Fruit fly (Drosophila melanogaster) whole organism, embryonic: Measurements from ENCODE around the gene CG11836.

ENCODE experiments used
- Aef1 ChIP-seq: fragments of 200-800 bp; sonication (Bioruptor generic); IDR thresholded peaks from 3 replicates; pipeline ENCODE4 v1.3.6; 2022; ENCODE audit warnings: missing biosample characterization, missing genetic modification characterization
- Bgb ChIP-seq: fragments of 200-800 bp; sonication (Bioruptor generic); IDR thresholded peaks from 2 replicates; pipeline ENCODE4 v1.3.6; 2022; ENCODE audit warnings: missing biosample characterization, missing genetic modification characterization; ENCODE audit not compliant: partially characterized antibody
- Blimp-1 ChIP-seq: fragments of 200-800 bp; sonication (Bioruptor generic); optimal IDR thresholded peaks from 3 replicates; lab custom pipeline; 2018; ENCODE audit warnings: missing biosample characterization, missing genetic modification characterization, mild to moderate bottlenecking, moderate library complexity, missing genetic modification reagents
- CG10209 ChIP-seq: fragments of 200-800 bp; sonication (Bioruptor generic); optimal IDR thresholded peaks from 3 replicates; lab custom pipeline; 2017; ENCODE audit warnings: missing biosample characterization, mild to moderate bottlenecking, missing genetic modification characterization, missing genetic modification reagents
- CG12236 ChIP-seq: fragments of 200-800 bp; sonication (Bioruptor generic); optimal IDR thresholded peaks from 2 replicates; lab custom pipeline; 2016; ENCODE audit warnings: missing biosample characterization, missing genetic modification characterization
- CG12391 ChIP-seq: fragments of 200-800 bp; sonication (Bioruptor generic); optimal IDR thresholded peaks from 3 replicates; lab custom pipeline; 2018; ENCODE audit warnings: missing biosample characterization, mild to moderate bottlenecking, missing genetic modification characterization, moderate library complexity
- CG14441 ChIP-seq: fragments of 200-800 bp; sonication (Bioruptor generic); IDR thresholded peaks from 2 replicates; pipeline ENCODE4 v1.3.6; 2022; ENCODE audit warnings: missing biosample characterization, missing genetic modification characterization
- CG18476 ChIP-seq: fragments of 200-800 bp; sonication (Bioruptor generic); optimal IDR thresholded peaks from 2 replicates; lab custom pipeline; 2016; ENCODE audit warnings: missing biosample characterization, mild to moderate bottlenecking, missing genetic modification characterization
- CG2116 ChIP-seq: fragments of 200-800 bp; sonication (Bioruptor generic); optimal IDR thresholded peaks from 3 replicates; lab custom pipeline; 2018; ENCODE audit warnings: missing biosample characterization, mild to moderate bottlenecking, missing genetic modification characterization
- CG2889 ChIP-seq: fragments of 200-800 bp; sonication (Bioruptor generic); IDR thresholded peaks from 3 replicates; pipeline ENCODE4 v1.3.6; 2022; ENCODE audit warnings: missing biosample characterization, missing genetic modification characterization
- CG4404 ChIP-seq: fragments of 200-800 bp; sonication (Bioruptor generic); IDR thresholded peaks from 2 replicates; pipeline ENCODE4 v1.3.6; 2022; ENCODE audit warnings: missing biosample characterization, missing genetic modification characterization
- CG5245 ChIP-seq: fragments of 200-800 bp; sonication (Bioruptor generic); optimal IDR thresholded peaks from 3 replicates; lab custom pipeline; 2016; ENCODE audit warnings: missing biosample characterization, missing genetic modification characterization
- CG9437 ChIP-seq: fragments of 200-800 bp; sonication (Bioruptor generic); optimal IDR thresholded peaks from 2 replicates; lab custom pipeline; 2018; ENCODE audit warnings: missing biosample characterization, mild to moderate bottlenecking, missing genetic modification characterization
- CoRest ChIP-seq: fragments of 200-800 bp; sonication (Bioruptor generic); optimal IDR thresholded peaks from 3 replicates; lab custom pipeline; 2018; ENCODE audit warnings: missing biosample characterization, mild to moderate bottlenecking, missing genetic modification characterization, moderate library complexity
- D19B ChIP-seq: fragments of 200-800 bp; sonication (Bioruptor generic); optimal IDR thresholded peaks from 2 replicates; lab custom pipeline; 2017; ENCODE audit warnings: missing biosample characterization, mild to moderate bottlenecking, missing genetic modification characterization
- Doc3 ChIP-seq: fragments of 200-800 bp; sonication (Bioruptor generic); IDR thresholded peaks from 3 replicates; pipeline ENCODE4 v1.3.6; 2022; ENCODE audit warnings: missing biosample characterization, missing genetic modification characterization; ENCODE audit not compliant: partially characterized antibody
- ERR ChIP-seq: fragments of 200-800 bp; sonication (Bioruptor generic); optimal IDR thresholded peaks from 2 replicates; lab custom pipeline; 2016; ENCODE audit warnings: missing biosample characterization, missing genetic modification characterization
- Elba2 ChIP-seq: fragments of 200-800 bp; sonication (Bioruptor generic); optimal IDR thresholded peaks from 3 replicates; lab custom pipeline; 2016; ENCODE audit warnings: missing biosample characterization, missing genetic modification characterization
- HLH4C ChIP-seq: fragments of 200-800 bp; sonication (Bioruptor generic); IDR thresholded peaks from 3 replicates; pipeline ENCODE4 v1.3.6; 2022; ENCODE audit warnings: missing biosample characterization, missing genetic modification characterization; ENCODE audit not compliant: partially characterized antibody
- Hand ChIP-seq: fragments of 200-800 bp; sonication (Bioruptor generic); optimal IDR thresholded peaks from 2 replicates; lab custom pipeline; 2017; ENCODE audit warnings: mild to moderate bottlenecking, missing biosample characterization, missing genetic modification reagents, missing genetic modification characterization
- Hmx ChIP-seq: fragments of 200-800 bp; sonication (Bioruptor generic); optimal IDR thresholded peaks from 2 replicates; lab custom pipeline; 2016; ENCODE audit warnings: missing biosample characterization, missing genetic modification characterization
- MESR4 ChIP-seq: fragments of 200-800 bp; sonication (Bioruptor generic); optimal IDR thresholded peaks from 2 replicates; lab custom pipeline; 2018; ENCODE audit warnings: missing biosample characterization, mild to moderate bottlenecking, missing genetic modification characterization, moderate library complexity
- Max ChIP-seq: fragments of 200-800 bp; sonication (Bioruptor generic); optimal IDR thresholded peaks from 2 replicates; lab custom pipeline; 2016; ENCODE audit warnings: missing biosample characterization, mild to moderate bottlenecking, missing genetic modification characterization
- Med ChIP-seq: fragments of 200-800 bp; sonication (Bioruptor generic); peaks from one replicate; lab custom pipeline; 2016; ENCODE audit warnings: missing biosample characterization, missing genetic modification characterization, mild to moderate bottlenecking, inconsistent platforms, moderate library complexity
- Mrtf ChIP-seq: fragments of 200-800 bp; sonication (Bioruptor generic); IDR thresholded peaks from 3 replicates; pipeline ENCODE4 v1.3.6; 2022; ENCODE audit warnings: missing biosample characterization, missing genetic modification characterization
- NK7.1 ChIP-seq: fragments of 200-800 bp; sonication (Bioruptor generic); optimal IDR thresholded peaks from 3 replicates; lab custom pipeline; 2016; ENCODE audit warnings: missing biosample characterization, missing genetic modification characterization
- Oaz ChIP-seq: fragments of 200-800 bp; sonication (Bioruptor generic); IDR thresholded peaks from 2 replicates; pipeline ENCODE4 v1.3.6; 2022; ENCODE audit warnings: missing biosample characterization, missing genetic modification characterization
- Side ChIP-seq: fragments of 200-800 bp; sonication (Bioruptor generic); optimal IDR thresholded peaks from 2 replicates; lab custom pipeline; 2016; ENCODE audit warnings: missing biosample characterization, missing genetic modification characterization
- Sin3A ChIP-seq: fragments of >200 bp; optimal IDR thresholded peaks from 2 replicates; lab custom pipeline; 2018
- Stat92E ChIP-seq, 3 experiments: fragments of >200 bp in 2 of 3; fragments of 200-800 bp in 1 of 3; sonication (Bioruptor generic) in 1 of 3; optimal IDR thresholded peaks; 2 replicates each; lab custom pipeline; 2017 to 2019; ENCODE audit warnings: missing biosample characterization in 3 of 3, missing genetic modification characterization in 3 of 3, mild to moderate bottlenecking in 1 of 3, moderate library complexity in 1 of 3
- TFAM ChIP-seq: fragments of 200-800 bp; sonication (Bioruptor generic); optimal IDR thresholded peaks from 2 replicates; lab custom pipeline; 2017; ENCODE audit warnings: missing biosample characterization, missing genetic modification characterization, inconsistent platforms
- Tbp ChIP-seq: fragments of >200 bp; optimal IDR thresholded peaks from 2 replicates; lab custom pipeline; 2018; ENCODE audit warnings: missing biosample characterization, missing genetic modification characterization
- abd-A ChIP-seq: fragments of 200-800 bp; sonication (Bioruptor generic); optimal IDR thresholded peaks from 3 replicates; lab custom pipeline; 2019; ENCODE audit warnings: missing biosample characterization, mild to moderate bottlenecking, missing genetic modification characterization, moderate library complexity
- cad ChIP-seq: fragments of >200 bp; optimal IDR thresholded peaks from 2 replicates; lab custom pipeline; 2017; ENCODE audit warnings: missing biosample characterization, missing genetic modification characterization
- dimm ChIP-seq: fragments of 200-800 bp; sonication (Bioruptor generic); IDR thresholded peaks from 2 replicates; pipeline ENCODE4 v1.3.6; 2022; ENCODE audit warnings: missing biosample characterization, missing genetic modification characterization
- dpn ChIP-seq, 2 experiments: fragments of 200-800 bp; sonication (Bioruptor generic); optimal IDR thresholded peaks; 3 replicates each; lab custom pipeline; 2016; ENCODE audit warnings: missing biosample characterization in 2 of 2, missing genetic modification characterization in 2 of 2
- dysf ChIP-seq: fragments of 200-800 bp; sonication (Bioruptor generic); IDR thresholded peaks from 3 replicates; pipeline ENCODE4 v1.3.6; 2022; ENCODE audit warnings: missing biosample characterization, missing genetic modification characterization
- ems ChIP-seq: fragments of 200-800 bp; sonication (Bioruptor generic); optimal IDR thresholded peaks from 3 replicates; lab custom pipeline; 2016; ENCODE audit warnings: missing biosample characterization, missing genetic modification characterization
- lmd ChIP-seq: fragments of 200-800 bp; sonication (Bioruptor generic); IDR thresholded peaks from 2 replicates; pipeline ENCODE4 v1.3.6; 2022; ENCODE audit warnings: missing biosample characterization, missing genetic modification characterization
- nerfin-2 ChIP-seq: fragments of 200-800 bp; sonication (Bioruptor generic); IDR thresholded peaks from 2 replicates; pipeline ENCODE4 v1.3.6; 2022; ENCODE audit warnings: missing biosample characterization, missing genetic modification characterization; ENCODE audit not compliant: partially characterized antibody
- pho ChIP-seq: fragments of 200-800 bp; sonication (Bioruptor generic); optimal IDR thresholded peaks from 2 replicates; lab custom pipeline; 2016; ENCODE audit warnings: missing biosample characterization, missing genetic modification characterization
- slou ChIP-seq: fragments of 200-800 bp; sonication (Bioruptor generic); optimal IDR thresholded peaks from 3 replicates; lab custom pipeline; 2016; ENCODE audit warnings: missing biosample characterization, missing genetic modification characterization
- so ChIP-seq: fragments of 200-800 bp; sonication (Bioruptor generic); IDR thresholded peaks from 3 replicates; pipeline ENCODE4 v1.3.6; 2022; ENCODE audit warnings: missing biosample characterization, missing genetic modification characterization
- tin ChIP-seq: fragments of 200-800 bp; sonication (Bioruptor generic); optimal IDR thresholded peaks from 3 replicates; lab custom pipeline; 2016; ENCODE audit warnings: missing biosample characterization, missing genetic modification characterization
- twi ChIP-seq: fragments of 200-800 bp; optimal IDR thresholded peaks from 2 replicates; lab custom pipeline; 2019; ENCODE audit warnings: missing biosample characterization, mild to moderate bottlenecking, missing genetic modification characterization, moderate library complexity
- unc-4 ChIP-seq: fragments of 200-800 bp; sonication (Bioruptor generic); IDR thresholded peaks from 2 replicates; pipeline ENCODE4 v1.3.6; 2022; ENCODE audit warnings: missing biosample characterization, missing genetic modification characterization; ENCODE audit not compliant: partially characterized antibody
- vfl ChIP-seq: fragments of 200-800 bp; sonication (Bioruptor generic); optimal IDR thresholded peaks from 2 replicates; lab custom pipeline; 2016; ENCODE audit warnings: missing biosample characterization, missing genetic modification characterization
- zen2 ChIP-seq: fragments of 200-800 bp; sonication (Bioruptor generic); IDR thresholded peaks from 3 replicates; pipeline ENCODE4 v1.3.6; 2022; ENCODE audit warnings: missing biosample characterization, missing genetic modification characterization; ENCODE audit not compliant: partially characterized antibody
- zf30C ChIP-seq: fragments of 200-800 bp; sonication (Bioruptor generic); optimal IDR thresholded peaks from 3 replicates; lab custom pipeline; 2018; ENCODE audit warnings: missing biosample characterization, mild to moderate bottlenecking, missing genetic modification characterization
- zfh2 ChIP-seq: fragments of 200-800 bp; sonication (Bioruptor generic); optimal IDR thresholded peaks from 2 replicates; lab custom pipeline; 2016; ENCODE audit warnings: missing biosample characterization, missing genetic modification characterization

Gene CG11836

dm6 chr3R:25069569-25069968, 1.4 kb upstream of the CG11836 start, which contains the start of the genes Stt3B and CG11839 (continued):
- TF ChIP-seq Med (GFP tag; lab: Kevin White, UChicago) (peak; percentile 96), zen2 (GFP tag; lab: Robert Waterston, UW) (no peak; the same call in 2 of the 3 replicates), unc-4 (GFP tag; lab: Robert Waterston, UW) (peak; percentile 97), NK7.1 (no peak), Tbp (GFP tag; lab: Kevin White, UChicago) (no peak), cad (GFP tag; lab: Kevin White, UChicago) (no peak), Elba2 (GFP tag; lab: Kevin White, UChicago) (peak; percentile 24), HLH4C (GFP tag; lab: Robert Waterston, UW) (peak; percentile 83), Sin3A (lab: Kevin White, UChicago) (peak; percentile 93), CG12391 (peak; percentile 84), Stat92E (GFP tag; optimal IDR thresholded peaks at IDR 0.05; lab: Kevin White, UChicago) (peak in 1 of 3 experiments; percentile 33), Oaz (GFP tag; lab: Robert Waterston, UW) (0 out of 2 replicates have a peak, but pooled peaks have one; percentile 55), lmd (GFP tag; lab: Robert Waterston, UW) (no peak; the same call in 1 of the 2 replicates), Bgb (GFP tag; lab: Robert Waterston, UW) (peak; percentile 91), TFAM (GFP tag; lab: Kevin White, UChicago) (no peak), Aef1 (GFP tag; lab: Robert Waterston, UW) (no peak; the same call in 1 of the 3 replicates), pho (peak; percentile 85), abd-A (tag; lab: Kevin White, UChicago) (no peak), CG4404 (GFP tag; lab: Robert Waterston, UW) (no peak; the same call in none of the 2 replicates), CG14441 (GFP tag; lab: Robert Waterston, UW) (peak; percentile 79), Hand (GFP tag; lab: Kevin White, UChicago) (no peak), CG10209 (GFP tag; lab: Kevin White, UChicago) (no peak), dysf (GFP tag; lab: Robert Waterston, UW) (peak; percentile 71; the same call in 2 of the 3 replicates), CG5245 (peak; percentile 42), CG2116 (peak; percentile 85), MESR4 (GFP tag; lab: Kevin White, UChicago) (peak; percentile 46), CG2889 (GFP tag; lab: Robert Waterston, UW) (peak; percentile 17; the same call in 1 of the 3 replicates), so (GFP tag; lab: Robert Waterston, UW) (peak; percentile 25; the same call in 1 of the 3 replicates), twi (tag; lab: Kevin White, UChicago) (peak; percentile 57), slou (peak; percentile 48), CG12236 (GFP tag; lab: Kevin White, UChicago) (peak; percentile 46), Max (GFP tag; lab: Kevin White, UChicago) (peak; percentile 77), dpn (GFP tag; optimal IDR thresholded peaks at IDR 0.05; lab: Kevin White, UChicago) (peak; percentile 80 to 82), ems (GFP tag; lab: Kevin White, UChicago) (peak; percentile 82), Mrtf (0 out of 3 replicates have a peak, but pooled peaks have one; percentile 13), CG18476 (GFP tag; lab: Kevin White, UChicago) (peak; percentile 56), ERR (GFP tag; lab: Kevin White, UChicago) (peak; percentile 59), zf30C (no peak), D19B (peak; percentile 32), Doc3 (GFP tag; lab: Robert Waterston, UW) (peak; percentile 94), nerfin-2 (peak; percentile 70; the same call in 1 of the 2 replicates), vfl (GFP tag; lab: Kevin White, UChicago) (peak; percentile 77), dimm (GFP tag; lab: Robert Waterston, UW) (no peak), tin (GFP tag; lab: Kevin White, UChicago) (peak; percentile 78), zfh2 (GFP tag; lab: Kevin White, UChicago) (peak; percentile 92), CG9437 (GFP tag; lab: Kevin White, UChicago) (peak; percentile 71), CoRest (tag; lab: Kevin White, UChicago) (no peak), Side (peak; percentile 72), Blimp-1 (no peak), Hmx (GFP tag; lab: Kevin White, UChicago) (peak; percentile 6)
